Fruit fly (Drosophila melanogaster): ENCODE results near the gene CG46399.

CG46399 gene

DNA sequence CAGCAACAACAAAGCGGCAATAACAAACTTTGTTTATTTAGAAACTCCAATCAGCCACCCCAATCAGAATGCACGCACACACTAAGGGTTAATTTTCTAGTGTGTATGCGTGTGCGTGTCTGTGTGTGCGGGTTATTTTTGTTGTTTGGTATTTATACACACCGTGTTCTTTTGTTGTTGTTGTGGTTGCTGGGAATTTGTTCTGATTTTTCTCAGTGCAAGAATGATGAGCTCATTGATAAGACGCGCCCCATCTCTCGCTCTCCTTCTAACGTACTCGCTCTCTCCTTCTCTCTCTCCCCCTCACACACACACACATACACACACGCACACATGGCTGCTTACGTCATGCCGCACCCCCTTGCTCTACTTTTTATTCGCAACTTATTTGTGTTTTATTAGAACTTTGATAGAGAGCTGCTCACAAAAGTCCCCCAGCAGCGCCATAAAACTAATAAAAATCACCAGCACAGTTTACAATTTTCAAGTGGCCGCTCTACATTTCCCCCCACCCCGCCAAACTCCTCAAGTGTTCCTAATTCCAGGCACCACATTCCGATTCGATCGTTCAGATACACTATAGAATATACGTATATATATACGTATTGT lies 19.2 kb upstream of the CG46399 start (continued):
- TF ChIP-seq E2f1 (GFP tag; IDR thresholded peaks at IDR 0.05) (peak; percentile 14; the same call in 1 of the 2 replicates), Xrp1 (GFP tag; IDR thresholded peaks at IDR 0.05) (peak; percentile 39; the same call in 1 of the 2 replicates), CG34376 (GFP tag; optimal IDR thresholded peaks at IDR 0.05) (peak; percentile 61), CG6175 (GFP tag; IDR thresholded peaks at IDR 0.05) (0 out of 3 replicates have a peak, but pooled peaks have one; percentile 22), exex (tag; optimal IDR thresholded peaks at IDR 0.05) (peak; percentile 52), hth (optimal IDR thresholded peaks at IDR 0.05) (no peak), crol (GFP tag; IDR thresholded peaks at IDR 0.05) (peak; percentile 89), CG2202 (tag; optimal IDR thresholded peaks at IDR 0.05) (no peak), NfI (GFP tag; optimal IDR thresholded peaks at IDR 0.05) (peak; percentile 20), org-1 (GFP tag; optimal IDR thresholded peaks at IDR 0.05) (peak; percentile 17), bsh (GFP tag; optimal IDR thresholded peaks at IDR 0.05) (peak in 1 of 2 experiments; percentile 12), CG3838 (GFP tag; optimal IDR thresholded peaks at IDR 0.05) (no peak), CG14710 (tag; optimal IDR thresholded peaks at IDR 0.05) (no peak), CG7745 (tag; optimal IDR thresholded peaks at IDR 0.05) (no peak), CG31388 (GFP tag; optimal IDR thresholded peaks at IDR 0.05) (no peak), CG1529 (GFP tag; optimal IDR thresholded peaks at IDR 0.05) (no peak), CG10462 (GFP tag; optimal IDR thresholded peaks at IDR 0.05) (no peak), HHEX (GFP tag; optimal IDR thresholded peaks at IDR 0.05) (peak; percentile 39), CG12104 (GFP tag; optimal IDR thresholded peaks at IDR 0.05) (no peak), CG3281 (GFP tag; optimal IDR thresholded peaks at IDR 0.05) (peak; percentile 58), jigr1 (GFP tag; IDR thresholded peaks at IDR 0.05) (no peak), gem (tag; optimal IDR thresholded peaks at IDR 0.05) (peak; percentile 52), jumu (GFP tag; optimal IDR thresholded peaks at IDR 0.05) (peak; percentile 28), fd102C (GFP tag; optimal IDR thresholded peaks at IDR 0.05) (no peak), Spps (tag; optimal IDR thresholded peaks at IDR 0.05) (no peak), ci (GFP tag; IDR thresholded peaks at IDR 0.05) (peak; percentile 67; the same call in 2 of the 3 replicates), toy (GFP tag; IDR thresholded peaks at IDR 0.05) (0 out of 2 replicates have a peak, but pooled peaks have one; percentile 26), CG10565 (GFP tag; optimal IDR thresholded peaks at IDR 0.05) (no peak), Optix (GFP tag; IDR thresholded peaks at IDR 0.05) (peak; percentile 53; the same call in 1 of the 3 replicates), Lim3 (GFP tag; IDR thresholded peaks at IDR 0.05) (no peak), schlank (tag; optimal IDR thresholded peaks at IDR 0.05) (no peak), tgo (GFP tag; IDR thresholded peaks at IDR 0.05) (peak; percentile 28; the same call in 2 of the 3 replicates), Blimp-1 (GFP tag; optimal IDR thresholded peaks at IDR 0.05) (no peak), peb (GFP tag; IDR thresholded peaks at IDR 0.05) (no peak), phol (tag; optimal IDR thresholded peaks at IDR 0.05) (no peak), CoRest (tag; optimal IDR thresholded peaks at IDR 0.05) (no peak), ap (GFP tag; IDR thresholded peaks at IDR 0.05) (no peak), HLHmδ (GFP tag; optimal IDR thresholded peaks at IDR 0.05) (no peak), Drgx (GFP tag; IDR thresholded peaks at IDR 0.05) (peak; percentile 53), vvl (GFP tag; IDR thresholded peaks at IDR 0.05) (peak; percentile 80), pnt (GFP tag; optimal IDR thresholded peaks at IDR 0.05) (no peak), salm (tag; optimal IDR thresholded peaks at IDR 0.05) (no peak), fd64A (GFP tag; optimal IDR thresholded peaks at IDR 0.05) (peak; percentile 9), Dek (tag; optimal IDR thresholded peaks at IDR 0.05) (peak; percentile 29), CG15073 (GFP tag; optimal IDR thresholded peaks at IDR 0.05) (no peak), CG7786 (GFP tag; optimal IDR thresholded peaks at IDR 0.05) (peak; percentile 63), CG1647 (GFP tag; optimal IDR thresholded peaks at IDR 0.05) (peak; percentile 7), Scr (GFP tag; IDR thresholded peaks at IDR 0.05; ENCODE audit: partially characterized antibody) (no peak), Hmr (GFP tag; optimal IDR thresholded peaks at IDR 0.05) (peak; percentile 65), Ets97D (GFP tag; optimal IDR thresholded peaks at IDR 0.05) (no peak)
